Fruit fly (Drosophila melanogaster) whole organism: Measurements from ENCODE around the gene CG14857.

Source experiments
- CG8478 ChIP-seq: fragments of >200 bp; optimal IDR thresholded peaks from 2 replicates; lab custom pipeline; 2018; ENCODE audit warnings: inconsistent platforms
- Dll ChIP-seq: fragments of >200 bp; optimal IDR thresholded peaks from 2 replicates; lab custom pipeline; 2017
- pan ChIP-seq: fragments of >200 bp; optimal IDR thresholded peaks from 2 replicates; lab custom pipeline; 2017

dm6 chr3R:14758331-14758730 is 43.2 kb upstream of the CG14857 start:
- TF ChIP-seq pan (lab: Kevin White, UChicago) (no peak), Dll (no peak), CG8478 (lab: Kevin White, UChicago) (no peak)
